Fruit fly (Drosophila melanogaster): Measurements from ENCODE around the gene Rpn10.

dm6 chr3L:21586528-21586927 is 49.7 kb downstream of the Rpn10 start, which contains the start of gene TfAP-2:
- TF ChIP-seq Eip75B (GFP tag; optimal IDR thresholded peaks at IDR 0.05): no peak
- TF ChIP-seq eg (GFP tag; IDR thresholded peaks at IDR 0.05): no peak
- no peak for TF ChIP-seq CG34406 (GFP tag; optimal IDR thresholded peaks at IDR 0.05)
- no peak for TF ChIP-seq CG8632 (GFP tag; optimal IDR thresholded peaks at IDR 0.05)
- TF ChIP-seq fd59A (GFP tag; optimal IDR thresholded peaks at IDR 0.05): no peak
- no peak for TF ChIP-seq dsx (GFP tag; optimal IDR thresholded peaks at IDR 0.05; ENCODE audit: poor library complexity, severe bottlenecking)
- no peak for TF ChIP-seq OdsH (GFP tag; optimal IDR thresholded peaks at IDR 0.05)
- no peak for TF ChIP-seq CG7368 (GFP tag; optimal IDR thresholded peaks at IDR 0.05)
- TF ChIP-seq dac (GFP tag; optimal IDR thresholded peaks at IDR 0.05): no peak
- TF ChIP-seq pdm3 (GFP tag; optimal IDR thresholded peaks at IDR 0.05): no peak
- no peak for TF ChIP-seq Sox15 (GFP tag; optimal IDR thresholded peaks at IDR 0.05)
- no peak for TF ChIP-seq CG16779 (tag; optimal IDR thresholded peaks at IDR 0.05)
- no peak for TF ChIP-seq CG11762 (GFP tag; optimal IDR thresholded peaks at IDR 0.05; ENCODE audit: insufficient read depth)
- TF ChIP-seq CG6854 (GFP tag; optimal IDR thresholded peaks at IDR 0.05): no peak

Data from whole organism, prepupa.